Fruit fly (Drosophila melanogaster): ENCODE results near the gene Zyx.

Zyx gene

DNA sequence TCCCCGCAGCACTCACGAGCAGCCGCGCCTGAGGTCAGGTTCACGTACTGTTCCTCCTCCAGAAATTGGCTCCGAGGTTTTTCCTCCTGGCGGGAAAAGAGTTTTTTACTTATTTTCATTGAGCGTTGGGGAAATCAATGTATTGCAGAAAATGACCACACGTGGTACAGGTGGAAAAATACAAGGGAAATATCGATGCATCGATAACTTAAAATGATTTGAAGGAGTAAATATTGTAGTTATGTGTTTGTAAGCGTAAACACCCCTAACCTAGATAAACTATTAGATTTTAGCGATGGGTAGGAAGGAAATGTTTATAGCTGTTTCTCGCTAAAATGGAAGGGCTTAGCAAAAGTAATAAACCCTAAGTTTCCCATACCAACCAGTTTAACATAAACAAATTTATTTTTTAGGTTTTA is 34.1 kb downstream of the Zyx start (continued):
- no peak for TF ChIP-seq CG32006 (GFP tag; optimal IDR thresholded peaks at IDR 0.05)
- no peak for TF ChIP-seq CG9139 (GFP tag; optimal IDR thresholded peaks at IDR 0.05)
- TF ChIP-seq CG31627 (GFP tag; optimal IDR thresholded peaks at IDR 0.05), result peak; percentile 36
- TF ChIP-seq CG11762 (GFP tag; optimal IDR thresholded peaks at IDR 0.05; ENCODE audit: insufficient read depth), result no peak
- no peak for TF ChIP-seq net (GFP tag; optimal IDR thresholded peaks at IDR 0.05)
- TF ChIP-seq lz (GFP tag; optimal IDR thresholded peaks at IDR 0.05), result peak; percentile 18
- TF ChIP-seq CG10631 (GFP tag; optimal IDR thresholded peaks at IDR 0.05), result peak; percentile 2
- no peak for TF ChIP-seq CG6276 (GFP tag; optimal IDR thresholded peaks at IDR 0.05)
- peak; percentile 4 for TF ChIP-seq Ets96B (tag; optimal IDR thresholded peaks at IDR 0.05)

DNA sequence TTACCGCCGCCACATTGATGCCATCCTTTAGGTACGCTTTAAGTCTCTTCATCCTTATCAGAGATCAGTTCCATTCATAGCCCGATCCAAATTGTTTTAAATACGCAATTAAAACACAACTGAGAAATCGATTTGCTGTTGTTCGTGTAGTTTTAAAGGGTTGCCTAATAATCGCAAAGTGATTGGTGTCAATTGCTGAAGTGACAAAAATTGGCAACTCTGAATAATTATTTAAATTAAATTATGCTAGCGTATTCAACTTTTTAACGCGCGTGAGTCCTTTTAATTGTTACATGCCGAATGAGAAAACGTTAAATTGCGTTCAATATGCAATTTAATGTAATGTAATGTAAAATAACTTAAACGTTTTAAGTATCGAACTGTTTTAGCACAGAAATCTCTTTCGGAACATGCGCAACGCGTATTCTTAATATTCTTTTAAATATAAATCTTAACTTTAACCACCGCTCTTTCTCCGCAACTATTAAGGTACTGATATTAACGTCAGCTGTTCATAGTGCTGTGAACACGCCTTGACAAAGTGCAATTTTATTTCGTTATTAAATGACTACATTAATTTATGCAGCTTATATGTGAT is 35.5 kb downstream of the Zyx start, which contains the start of gene Mpv17:
Gene Mpv17 (minus strand): TSS at position 164 of the 598 bp plus-strand sequence.
- no peak for TF ChIP-seq lz (GFP tag; optimal IDR thresholded peaks at IDR 0.05)
- TF ChIP-seq Smox (GFP tag; optimal IDR thresholded peaks at IDR 0.05), result peak; percentile 37
- peak; percentile 20 for TF ChIP-seq pdm3 (GFP tag; optimal IDR thresholded peaks at IDR 0.05)
- no peak for TF ChIP-seq Sox14 (GFP tag; optimal IDR thresholded peaks at IDR 0.05)
- peak; percentile 22 for TF ChIP-seq CG3919 (GFP tag; optimal IDR thresholded peaks at IDR 0.05)
- peak; percentile 48 for TF ChIP-seq svp (GFP tag)
- TF ChIP-seq Eip93F (GFP tag; optimal IDR thresholded peaks at IDR 0.05), result peak; percentile 13
- TF ChIP-seq Eip78C (GFP tag), result peak; percentile 62
- TF ChIP-seq topi (GFP tag; optimal IDR thresholded peaks at IDR 0.05), result peak; percentile 12
- peak; percentile 13 for TF ChIP-seq Hr4 (GFP tag; optimal IDR thresholded peaks at IDR 0.05)
- peak; percentile 13 for TF ChIP-seq achi (GFP tag; optimal IDR thresholded peaks at IDR 0.05)
- peak; percentile 46 for TF ChIP-seq esn (GFP tag; optimal IDR thresholded peaks at IDR 0.05)
- TF ChIP-seq cyc (GFP tag; optimal IDR thresholded peaks at IDR 0.05), result no peak
- no peak for TF ChIP-seq Eip75B (GFP tag; optimal IDR thresholded peaks at IDR 0.05)
- TF ChIP-seq vri (GFP tag; optimal IDR thresholded peaks at IDR 0.05), result peak; percentile 35
- peak; percentile 12 for TF ChIP-seq OdsH (GFP tag; optimal IDR thresholded peaks at IDR 0.05)
- TF ChIP-seq Met (GFP tag; optimal IDR thresholded peaks at IDR 0.05), result peak; percentile 38
- peak; percentile 14 for TF ChIP-seq Hr39 (GFP tag; optimal IDR thresholded peaks at IDR 0.05)
- peak; percentile 14 for TF ChIP-seq CG31627 (GFP tag; optimal IDR thresholded peaks at IDR 0.05)
- TF ChIP-seq CG16779 (tag; optimal IDR thresholded peaks at IDR 0.05), result no peak

DNA sequence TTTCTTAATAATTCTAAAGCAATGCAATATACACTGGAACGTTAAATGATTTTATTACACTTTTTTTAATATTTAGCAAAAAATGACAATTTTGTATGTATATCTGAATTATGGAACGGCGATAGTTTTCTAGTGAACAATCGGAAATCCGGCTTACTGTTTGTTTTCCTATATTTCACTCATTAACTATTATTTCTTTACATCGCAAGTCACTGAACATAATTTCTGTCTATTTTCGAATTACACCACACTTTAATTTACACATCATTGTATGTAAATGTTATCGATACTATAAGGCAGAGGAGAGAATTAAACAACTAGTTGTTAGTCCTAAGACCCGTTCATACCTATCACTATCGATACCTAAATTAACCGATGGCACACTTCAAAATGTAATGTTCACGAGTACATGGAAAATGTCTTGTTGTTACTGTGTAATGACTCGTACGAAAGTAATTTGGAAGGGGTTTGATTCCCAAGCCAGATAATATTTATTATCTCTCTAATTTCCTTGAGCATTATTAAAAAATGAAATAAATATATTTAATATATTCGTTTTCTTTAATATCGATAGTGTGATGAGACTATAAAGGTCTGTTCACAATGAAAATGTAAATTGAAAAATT is 37.9 kb downstream of the Zyx start, which contains the start of gene PlexA:
Gene PlexA (minus strand): TSS at position 296 of the 626 bp plus-strand sequence.
- TF ChIP-seq CG8319 (GFP tag; optimal IDR thresholded peaks at IDR 0.05) (peak; percentile 50), fd85E (GFP tag; optimal IDR thresholded peaks at IDR 0.05) (peak; percentile 25), CG11294 (GFP tag; IDR thresholded peaks at IDR 0.05) (no peak; the same call in 1 of the 2 replicates), Hr39 (GFP tag; optimal IDR thresholded peaks at IDR 0.05) (peak; percentile 84), CG3919 (GFP tag; optimal IDR thresholded peaks at IDR 0.05) (peak; percentile 75), esn (GFP tag; optimal IDR thresholded peaks at IDR 0.05) (peak; percentile 57), svp (GFP tag) (no peak), fkh (GFP tag; optimal IDR thresholded peaks at IDR 0.05) (no peak), CG34406 (GFP tag; optimal IDR thresholded peaks at IDR 0.05) (peak; percentile 58), CG16779 (tag; optimal IDR thresholded peaks at IDR 0.05) (no peak), Lpt (GFP tag; optimal IDR thresholded peaks at IDR 0.05) (peak; percentile 54), CG6792 (GFP tag; optimal IDR thresholded peaks at IDR 0.05) (peak; percentile 66), CG1621 (tag; optimal IDR thresholded peaks at IDR 0.05) (no peak), CG3032 (tag; optimal IDR thresholded peaks at IDR 0.05) (peak; percentile 89), Sox15 (GFP tag; optimal IDR thresholded peaks at IDR 0.05) (peak; percentile 90), CG8632 (GFP tag; optimal IDR thresholded peaks at IDR 0.05) (peak; percentile 56), Eip75B (GFP tag; optimal IDR thresholded peaks at IDR 0.05) (peak; percentile 29), topi (GFP tag; optimal IDR thresholded peaks at IDR 0.05) (peak; percentile 57), Met (GFP tag; optimal IDR thresholded peaks at IDR 0.05) (peak; percentile 30), cyc (GFP tag; optimal IDR thresholded peaks at IDR 0.05) (peak; percentile 79), CG11762 (GFP tag; optimal IDR thresholded peaks at IDR 0.05; ENCODE audit: insufficient read depth) (peak; percentile 22), CG6808 (GFP tag; optimal IDR thresholded peaks at IDR 0.05) (peak; percentile 47), lz (GFP tag; optimal IDR thresholded peaks at IDR 0.05) (peak; percentile 73), Smox (GFP tag; optimal IDR thresholded peaks at IDR 0.05) (peak; percentile 61), fd59A (GFP tag; optimal IDR thresholded peaks at IDR 0.05) (no peak), Ets21C (GFP tag; optimal IDR thresholded peaks at IDR 0.05) (peak; percentile 66), vri (GFP tag; optimal IDR thresholded peaks at IDR 0.05) (no peak), CG4318 (GFP tag; optimal IDR thresholded peaks at IDR 0.05) (peak; percentile 70), Eip78C (GFP tag) (peak; percentile 69), Blimp-1 (GFP tag; optimal IDR thresholded peaks at IDR 0.05) (peak; percentile 61), CG10669 (GFP tag; optimal IDR thresholded peaks at IDR 0.05) (peak; percentile 79), Hr38 (GFP tag; optimal IDR thresholded peaks at IDR 0.05) (no peak), OdsH (GFP tag; optimal IDR thresholded peaks at IDR 0.05) (peak; percentile 75)

Data from whole organism, prepupa.